Fruit fly (Drosophila melanogaster): ENCODE data around the gene Orct.
A peak's percentile ranks its signal among the peaks of the same experiment; 100 is the strongest.

Orct gene

dm6 chr3R:24298534-24298936 lies 22.5 kb downstream of the Orct start (continued):
- TF ChIP-seq hkb (optimal IDR thresholded peaks at IDR 0.05) (no peak), hkb (GFP tag; IDR thresholded peaks at IDR 0.05) (peak; percentile 48), CG17359 (tag; optimal IDR thresholded peaks at IDR 0.05) (peak; percentile 31), Nf-YA (GFP tag; IDR thresholded peaks at IDR 0.05) (peak; percentile 33; the same call in 1 of the 2 replicates), Blimp-1 (GFP tag; optimal IDR thresholded peaks at IDR 0.05) (peak; percentile 24), sqz (GFP tag; optimal IDR thresholded peaks at IDR 0.05) (no peak), CG7786 (GFP tag; optimal IDR thresholded peaks at IDR 0.05) (no peak), CG7271 (tag; optimal IDR thresholded peaks at IDR 0.05) (no peak), CG14441 (GFP tag; IDR thresholded peaks at IDR 0.05) (peak; percentile 49), CG7556 (GFP tag; optimal IDR thresholded peaks at IDR 0.05) (peak; percentile 46), ara (GFP tag; IDR thresholded peaks at IDR 0.05) (0 out of 2 replicates have a peak, but pooled peaks have one; percentile 41), gro (GFP tag; optimal IDR thresholded peaks at IDR 0.05) (no peak), jumu (GFP tag; optimal IDR thresholded peaks at IDR 0.05) (no peak), CG33557 (GFP tag; optimal IDR thresholded peaks at IDR 0.05) (no peak), CG15696 (tag; optimal IDR thresholded peaks at IDR 0.05) (peak; percentile 13), Eip74EF (GFP tag; optimal IDR thresholded peaks at IDR 0.05) (peak in 1 of 2 experiments; percentile 36), CG6813 (GFP tag; optimal IDR thresholded peaks at IDR 0.05) (peak; percentile 7), CG8388 (GFP tag; optimal IDR thresholded peaks at IDR 0.05) (peak; percentile 42), Mad (GFP tag; optimal IDR thresholded peaks at IDR 0.05) (no peak), CG4328 (GFP tag; optimal IDR thresholded peaks at IDR 0.05) (no peak), ash1 (GFP tag; optimal IDR thresholded peaks at IDR 0.05) (no peak), D19A (tag; optimal IDR thresholded peaks at IDR 0.05) (peak; percentile 62), Asciz (GFP tag; optimal IDR thresholded peaks at IDR 0.05) (peak; percentile 54), B-H2 (GFP tag; optimal IDR thresholded peaks at IDR 0.05) (no peak), HHEX (GFP tag; optimal IDR thresholded peaks at IDR 0.05) (peak; percentile 2), CG6175 (GFP tag; IDR thresholded peaks at IDR 0.05) (no peak), prd (optimal IDR thresholded peaks at IDR 0.05) (no peak), prd (GFP tag; IDR thresholded peaks at IDR 0.05) (peak; percentile 9; the same call in 1 of the 3 replicates), CG12391 (tag; optimal IDR thresholded peaks at IDR 0.05) (peak; percentile 33), gcm2 (GFP tag; optimal IDR thresholded peaks at IDR 0.05) (peak; percentile 22), nerfin-1 (tag; optimal IDR thresholded peaks at IDR 0.05) (peak; percentile 5), row (GFP tag; IDR thresholded peaks at IDR 0.05) (peak; percentile 44), phol (tag; optimal IDR thresholded peaks at IDR 0.05) (peak; percentile 54), CG3281 (GFP tag; optimal IDR thresholded peaks at IDR 0.05) (no peak), CoRest (tag; optimal IDR thresholded peaks at IDR 0.05) (peak; percentile 21), tin (GFP tag; optimal IDR thresholded peaks at IDR 0.05) (no peak), CG5245 (GFP tag; optimal IDR thresholded peaks at IDR 0.05) (peak; percentile 17), CG1603 (tag; optimal IDR thresholded peaks at IDR 0.05) (peak; percentile 26), CG10209 (GFP tag; optimal IDR thresholded peaks at IDR 0.05) (peak; percentile 0), MTF-1 (GFP tag; optimal IDR thresholded peaks at IDR 0.05; ENCODE audit: borderline replicate concordance) (peak; percentile 23), CG4404 (GFP tag; IDR thresholded peaks at IDR 0.05) (no peak), Sox102F (GFP tag; optimal IDR thresholded peaks at IDR 0.05) (peak; percentile 33), CG9876 (GFP tag; optimal IDR thresholded peaks at IDR 0.05) (no peak), pnt (GFP tag; optimal IDR thresholded peaks at IDR 0.05) (no peak), CG7839 (tag; optimal IDR thresholded peaks at IDR 0.05) (peak; percentile 16), hbn (GFP tag; IDR thresholded peaks at IDR 0.05; ENCODE audit: partially characterized antibody) (no peak), sens-2 (GFP tag; IDR thresholded peaks at IDR 0.05) (no peak), CG2712 (tag; optimal IDR thresholded peaks at IDR 0.05) (peak; percentile 54), CG13624 (GFP tag; optimal IDR thresholded peaks at IDR 0.05) (peak; percentile 2), CG17568 (GFP tag; optimal IDR thresholded peaks at IDR 0.05) (no peak)
